Fruit fly (Drosophila melanogaster) whole organism, embryonic: ENCODE measurements around the gene CG9184.
A peak's percentile ranks its signal among the peaks of the same experiment; 100 is the strongest.

ENCODE experiments used
- BEAF-32 ChIP-seq: fragments of 200-800 bp; sonication (Bioruptor generic); optimal IDR thresholded peaks from 3 replicates; lab custom pipeline; 2017; ENCODE audit warnings: missing biosample characterization, missing genetic modification characterization, mild to moderate bottlenecking, moderate library complexity, missing genetic modification reagents
- Bgb ChIP-seq: fragments of 200-800 bp; sonication (Bioruptor generic); IDR thresholded peaks from 2 replicates; pipeline ENCODE4 v1.3.6; 2022; ENCODE audit warnings: missing biosample characterization, missing genetic modification characterization; ENCODE audit not compliant: partially characterized antibody
- C15 ChIP-seq: fragments of 200-800 bp; sonication (Bioruptor generic); IDR thresholded peaks from 3 replicates; pipeline ENCODE4 v1.3.6; 2022; ENCODE audit warnings: missing biosample characterization, missing genetic modification characterization
- CG10147 ChIP-seq: fragments of 200-800 bp; sonication (Bioruptor generic); optimal IDR thresholded peaks from 2 replicates; lab custom pipeline; 2019; ENCODE audit warnings: missing biosample characterization, mild to moderate bottlenecking, missing genetic modification characterization, moderate library complexity
- CG10209 ChIP-seq: fragments of 200-800 bp; sonication (Bioruptor generic); optimal IDR thresholded peaks from 3 replicates; lab custom pipeline; 2017; ENCODE audit warnings: missing biosample characterization, mild to moderate bottlenecking, missing genetic modification characterization, missing genetic modification reagents
- CG12236 ChIP-seq: fragments of 200-800 bp; sonication (Bioruptor generic); optimal IDR thresholded peaks from 2 replicates; lab custom pipeline; 2016; ENCODE audit warnings: missing biosample characterization, missing genetic modification characterization
- CG13624 ChIP-seq: fragments of 200-800 bp; sonication (Bioruptor generic); optimal IDR thresholded peaks from 2 replicates; lab custom pipeline; 2016; ENCODE audit warnings: missing biosample characterization, missing genetic modification characterization
- CG17385 ChIP-seq: fragments of 200-800 bp; sonication (Bioruptor generic); optimal IDR thresholded peaks from 3 replicates; lab custom pipeline; 2018; ENCODE audit warnings: missing biosample characterization, mild to moderate bottlenecking, missing genetic modification characterization
- CG1832 ChIP-seq: fragments of 200-800 bp; sonication (Bioruptor generic); optimal IDR thresholded peaks from 2 replicates; lab custom pipeline; 2017; ENCODE audit warnings: missing biosample characterization, mild to moderate bottlenecking, missing genetic modification characterization, inconsistent platforms
- CG2120 ChIP-seq: fragments of 200-800 bp; sonication (Bioruptor generic); optimal IDR thresholded peaks from 3 replicates; lab custom pipeline; 2016; ENCODE audit warnings: missing biosample characterization, missing genetic modification characterization
- CG2712 ChIP-seq: fragments of 200-800 bp; optimal IDR thresholded peaks from 3 replicates; lab custom pipeline; 2019; ENCODE audit warnings: missing biosample characterization, mild to moderate bottlenecking, missing genetic modification characterization, moderate library complexity
- CG30403 ChIP-seq: fragments of 200-800 bp; sonication (Bioruptor generic); optimal IDR thresholded peaks from 3 replicates; lab custom pipeline; 2016; ENCODE audit warnings: missing biosample characterization, missing genetic modification characterization
- CG32772 ChIP-seq: fragments of 200-800 bp; sonication (Bioruptor generic); IDR thresholded peaks from 2 replicates; pipeline ENCODE4 v1.3.6; 2022; ENCODE audit warnings: missing biosample characterization, missing genetic modification characterization
- CG33213 ChIP-seq: fragments of 200-800 bp; sonication (Bioruptor generic); optimal IDR thresholded peaks from 3 replicates; lab custom pipeline; 2016; ENCODE audit warnings: missing biosample characterization, missing genetic modification characterization
- CG3838 ChIP-seq: fragments of 200-800 bp; sonication (Bioruptor generic); optimal IDR thresholded peaks from 3 replicates; lab custom pipeline; 2016; ENCODE audit warnings: missing biosample characterization, missing genetic modification characterization
- CG4854 ChIP-seq: fragments of 200-800 bp; sonication (Bioruptor generic); optimal IDR thresholded peaks from 2 replicates; lab custom pipeline; 2016; ENCODE audit warnings: missing biosample characterization, missing genetic modification characterization, inconsistent platforms
- CG5953 ChIP-seq: fragments of 200-800 bp; sonication (Bioruptor generic); IDR thresholded peaks from 2 replicates; pipeline ENCODE4 v1.3.6; 2022; ENCODE audit warnings: missing biosample characterization, missing genetic modification characterization
- CG6654 ChIP-seq: fragments of 200-800 bp; sonication (Bioruptor generic); optimal IDR thresholded peaks from 2 replicates; lab custom pipeline; 2017; ENCODE audit warnings: missing biosample characterization, mild to moderate bottlenecking, missing genetic modification characterization
- CG8359 ChIP-seq: fragments of 200-800 bp; sonication (Bioruptor generic); optimal IDR thresholded peaks from 2 replicates; lab custom pipeline; 2017; ENCODE audit warnings: missing biosample characterization, mild to moderate bottlenecking, missing genetic modification characterization, borderline replicate concordance
- CG8478 ChIP-seq: fragments of >200 bp; optimal IDR thresholded peaks from 2 replicates; lab custom pipeline; 2018
- CG9609 ChIP-seq: fragments of 200-800 bp; sonication (Bioruptor generic); optimal IDR thresholded peaks from 3 replicates; lab custom pipeline; 2016; ENCODE audit warnings: missing biosample characterization, missing genetic modification characterization
- CkIIα-i1 ChIP-seq: fragments of 200-800 bp; sonication (Bioruptor generic); IDR thresholded peaks from 2 replicates; pipeline ENCODE4 v1.3.6; 2022; ENCODE audit warnings: missing biosample characterization, missing genetic modification characterization
- Dip2 ChIP-seq: fragments of 200-800 bp; sonication (Bioruptor generic); IDR thresholded peaks from 2 replicates; pipeline ENCODE4 v1.3.6; 2022; ENCODE audit warnings: missing biosample characterization, missing genetic modification characterization
- Dll ChIP-seq: fragments of 200-800 bp; sonication (Bioruptor generic); IDR thresholded peaks from 4 replicates; pipeline ENCODE4 v1.3.6; 2022; ENCODE audit warnings: missing biosample characterization, missing genetic modification characterization; ENCODE audit not compliant: partially characterized antibody
- ERR ChIP-seq: fragments of 200-800 bp; sonication (Bioruptor generic); optimal IDR thresholded peaks from 2 replicates; lab custom pipeline; 2016; ENCODE audit warnings: missing biosample characterization, missing genetic modification characterization
- Elba2 ChIP-seq: fragments of 200-800 bp; sonication (Bioruptor generic); optimal IDR thresholded peaks from 3 replicates; lab custom pipeline; 2016; ENCODE audit warnings: missing biosample characterization, missing genetic modification characterization
- Fer2 ChIP-seq: fragments of 200-800 bp; sonication (Bioruptor generic); optimal IDR thresholded peaks from 2 replicates; lab custom pipeline; 2018; ENCODE audit warnings: missing biosample characterization, mild to moderate bottlenecking, missing genetic modification characterization, moderate library complexity
- Fer3 ChIP-seq: fragments of 200-800 bp; sonication (Bioruptor generic); optimal IDR thresholded peaks from 2 replicates; lab custom pipeline; 2018; ENCODE audit warnings: missing biosample characterization, mild to moderate bottlenecking, missing genetic modification characterization, moderate library complexity
- HmgZ ChIP-seq: fragments of 200-800 bp; sonication (Bioruptor generic); optimal IDR thresholded peaks from 2 replicates; lab custom pipeline; 2018; ENCODE audit warnings: missing biosample characterization, mild to moderate bottlenecking, missing genetic modification characterization
- MBD-R2 ChIP-seq: fragments of 200-800 bp; sonication (Bioruptor generic); IDR thresholded peaks from 2 replicates; pipeline ENCODE4 v1.3.6; 2022; ENCODE audit warnings: missing biosample characterization, missing genetic modification characterization
- NC2β ChIP-seq: fragments of 200-800 bp; sonication (Bioruptor generic); optimal IDR thresholded peaks from 2 replicates; lab custom pipeline; 2016; ENCODE audit warnings: missing biosample characterization, missing genetic modification characterization
- NK7.1 ChIP-seq: fragments of 200-800 bp; sonication (Bioruptor generic); optimal IDR thresholded peaks from 3 replicates; lab custom pipeline; 2016; ENCODE audit warnings: missing biosample characterization, missing genetic modification characterization
- Nf-YA ChIP-seq: fragments of 200-800 bp; sonication (Bioruptor generic); IDR thresholded peaks from 2 replicates; pipeline ENCODE4 v1.3.6; 2022; ENCODE audit warnings: missing biosample characterization, missing genetic modification characterization
- TFAM ChIP-seq: fragments of 200-800 bp; sonication (Bioruptor generic); optimal IDR thresholded peaks from 2 replicates; lab custom pipeline; 2017; ENCODE audit warnings: missing biosample characterization, missing genetic modification characterization, inconsistent platforms
- Vsx1 ChIP-seq: fragments of 200-800 bp; sonication (Bioruptor generic); optimal IDR thresholded peaks from 2 replicates; lab custom pipeline; 2017; ENCODE audit warnings: missing biosample characterization, mild to moderate bottlenecking, missing genetic modification characterization, missing genetic modification reagents
- ac ChIP-seq: fragments of 200-800 bp; sonication (Bioruptor generic); optimal IDR thresholded peaks from 3 replicates; lab custom pipeline; 2017; ENCODE audit warnings: missing biosample characterization, mild to moderate bottlenecking, missing genetic modification characterization
- cato ChIP-seq: fragments of 200-800 bp; sonication (Bioruptor generic); optimal IDR thresholded peaks from 2 replicates; lab custom pipeline; 2016; ENCODE audit warnings: missing biosample characterization, missing genetic modification characterization, borderline replicate concordance
- chn ChIP-seq: fragments of 200-800 bp; sonication (Bioruptor generic); optimal IDR thresholded peaks from 2 replicates; lab custom pipeline; 2016; ENCODE audit warnings: missing biosample characterization, missing genetic modification characterization
- en ChIP-seq: fragments of 200-800 bp; sonication (Bioruptor generic); optimal IDR thresholded peaks from 2 replicates; lab custom pipeline; 2016; ENCODE audit warnings: missing biosample characterization, missing genetic modification characterization
- gsb ChIP-seq: fragments of 200-800 bp; sonication (Bioruptor generic); IDR thresholded peaks from 2 replicates; pipeline ENCODE4 v1.3.6; 2022; ENCODE audit warnings: missing biosample characterization, missing genetic modification characterization
- lola ChIP-seq, 3 experiments: fragments of >200 bp in 2 of 3; fragments of 200-800 bp in 1 of 3; sonication (Bioruptor generic) in 1 of 3; optimal IDR thresholded peaks; 2 replicates each; lab custom pipeline; 2017 to 2019; ENCODE audit warnings: missing biosample characterization in 3 of 3, missing genetic modification characterization in 3 of 3, mild to moderate bottlenecking in 1 of 3, moderate library complexity in 1 of 3
- luna ChIP-seq: fragments of 200-800 bp; sonication (Bioruptor generic); optimal IDR thresholded peaks from 2 replicates; lab custom pipeline; 2016; ENCODE audit warnings: missing biosample characterization, missing genetic modification characterization
- maf-S ChIP-seq: fragments of 200-800 bp; sonication (Bioruptor generic); optimal IDR thresholded peaks from 2 replicates; lab custom pipeline; 2016; ENCODE audit warnings: missing biosample characterization, missing genetic modification characterization
- odd ChIP-seq: fragments of 200-800 bp; sonication (Bioruptor generic); optimal IDR thresholded peaks from 2 replicates; lab custom pipeline; 2017; ENCODE audit warnings: missing biosample characterization, mild to moderate bottlenecking, missing genetic modification characterization
- pros ChIP-seq: fragments of 200-800 bp; sonication (Bioruptor generic); optimal IDR thresholded peaks from 3 replicates; lab custom pipeline; 2019; ENCODE audit warnings: missing biosample characterization, mild to moderate bottlenecking, missing genetic modification characterization, moderate library complexity
- salm ChIP-seq: fragments of 200-800 bp; sonication (Bioruptor generic); optimal IDR thresholded peaks from 2 replicates; lab custom pipeline; 2018; ENCODE audit warnings: missing biosample characterization, mild to moderate bottlenecking, missing genetic modification characterization
- sim ChIP-seq: fragments of 200-800 bp; sonication (Bioruptor generic); IDR thresholded peaks from 2 replicates; pipeline ENCODE4 v1.3.6; 2022; ENCODE audit warnings: missing biosample characterization, missing genetic modification characterization
- slp2 ChIP-seq: fragments of 200-800 bp; sonication (Bioruptor generic); optimal IDR thresholded peaks from 2 replicates; lab custom pipeline; 2016; ENCODE audit warnings: missing biosample characterization, missing genetic modification characterization
- usp ChIP-seq: fragments of >200 bp; optimal IDR thresholded peaks from 2 replicates; lab custom pipeline; 2017; ENCODE audit warnings: missing biosample characterization, missing genetic modification characterization

Gene CG9184

DNA sequence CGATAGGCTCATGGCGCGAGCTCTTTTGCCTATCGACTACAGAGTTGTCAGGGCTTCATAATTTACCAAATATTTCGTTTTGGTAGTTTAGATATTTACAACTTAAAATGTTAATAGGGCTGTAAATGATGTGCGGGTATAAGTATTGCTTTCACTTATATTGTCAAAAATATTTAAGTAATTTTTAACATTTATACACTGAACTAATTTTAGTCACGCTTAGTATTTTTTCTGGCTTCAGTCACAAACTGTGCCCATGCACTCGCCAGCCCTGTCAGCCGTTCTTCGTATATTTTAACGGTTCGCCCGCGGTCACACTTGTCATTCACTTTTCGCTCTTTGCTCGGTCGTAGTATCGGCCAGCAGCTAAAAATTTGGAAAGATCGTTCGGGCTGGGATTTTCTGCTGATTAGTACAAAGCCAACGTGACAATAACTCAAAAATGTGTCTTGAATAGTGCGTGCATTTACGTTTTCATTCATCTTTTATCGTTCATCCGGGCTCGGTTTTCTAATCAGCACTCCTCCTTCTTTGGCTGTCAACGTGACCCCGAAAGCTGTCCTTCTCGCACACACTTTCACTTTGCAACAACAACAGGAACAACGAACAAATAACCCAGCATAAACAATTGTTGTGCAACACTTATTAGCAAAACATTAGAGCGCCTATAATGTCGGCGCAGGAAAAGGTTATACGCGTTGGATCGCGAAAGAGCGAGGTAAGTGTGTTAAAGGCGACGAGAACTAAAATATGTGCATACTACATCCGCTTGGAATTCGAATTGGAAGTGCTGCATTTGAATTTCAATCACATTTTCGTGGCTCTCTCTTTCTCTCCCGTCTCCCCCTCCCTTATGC lies 12.2 kb upstream of the CG9184 start, which contains the start of the genes Hmbs and CG2211 (continued):
- TF ChIP-seq CG30403 (peak; percentile 89), MBD-R2 (GFP tag; lab: Robert Waterston, UW) (peak; percentile 82), CG4854 (peak; percentile 86), ERR (GFP tag; lab: Kevin White, UChicago) (peak; percentile 73), salm (peak; percentile 34), sim (GFP tag; lab: Robert Waterston, UW) (no peak), C15 (GFP tag; lab: Robert Waterston, UW) (peak; percentile 72; the same call in 1 of the 3 replicates), Fer3 (peak; percentile 84), CG6654 (GFP tag; lab: Kevin White, UChicago) (peak; percentile 26), cato (GFP tag; lab: Kevin White, UChicago) (peak; percentile 74), Dip2 (GFP tag; lab: Robert Waterston, UW) (no peak), CG5953 (GFP tag; lab: Robert Waterston, UW) (0 out of 2 replicates have a peak, but pooled peaks have one; percentile 25), ac (GFP tag; lab: Kevin White, UChicago) (no peak), slp2 (peak; percentile 86), BEAF-32 (GFP tag; lab: Kevin White, UChicago) (peak; percentile 69), CG1832 (GFP tag; lab: Kevin White, UChicago) (no peak), CG2120 (peak; percentile 94), CG8478 (lab: Kevin White, UChicago) (no peak), CG10209 (GFP tag; lab: Kevin White, UChicago) (peak; percentile 80), Nf-YA (GFP tag; lab: Robert Waterston, UW) (peak; percentile 77), CG10147 (GFP tag; lab: Kevin White, UChicago) (peak; percentile 86), Elba2 (GFP tag; lab: Kevin White, UChicago) (peak; percentile 84), NK7.1 (GFP tag; lab: Kevin White, UChicago) (peak; percentile 58), CG12236 (GFP tag; lab: Kevin White, UChicago) (peak; percentile 77), pros (GFP tag; lab: Kevin White, UChicago) (peak; percentile 34), CG13624 (GFP tag; lab: Kevin White, UChicago) (peak; percentile 90), odd (GFP tag; lab: Kevin White, UChicago) (peak; percentile 37), CG17385 (GFP tag; lab: Kevin White, UChicago) (peak; percentile 67), NC2β (GFP tag; lab: Kevin White, UChicago) (peak; percentile 90), chn (GFP tag; lab: Kevin White, UChicago) (peak; percentile 92), maf-S (peak; percentile 85), CG33213 (peak; percentile 89), CG9609 (GFP tag; lab: Kevin White, UChicago) (peak; percentile 89), en (GFP tag; lab: Kevin White, UChicago) (peak; percentile 3), HmgZ (tag; lab: Kevin White, UChicago) (peak; percentile 96), luna (GFP tag; lab: Kevin White, UChicago) (peak; percentile 12), TFAM (GFP tag; lab: Kevin White, UChicago) (peak; percentile 45), Fer2 (tag; lab: Kevin White, UChicago) (peak; percentile 82), lola (GFP tag; optimal IDR thresholded peaks at IDR 0.05; lab: Kevin White, UChicago) (peak in 1 of 3 experiments; percentile 84), Bgb (GFP tag; lab: Robert Waterston, UW) (peak; percentile 42; the same call in 1 of the 2 replicates), CkIIα-i1 (no peak), CG32772 (GFP tag; lab: Robert Waterston, UW) (peak; percentile 73), Vsx1 (GFP tag; lab: Kevin White, UChicago) (peak; percentile 23), Dll (GFP tag; lab: Robert Waterston, UW) (peak; percentile 70; the same call in 3 of the 4 replicates), CG8359 (GFP tag; lab: Kevin White, UChicago) (no peak), CG3838 (GFP tag; lab: Kevin White, UChicago) (peak; percentile 78), gsb (GFP tag; lab: Robert Waterston, UW) (peak; percentile 50; the same call in 1 of the 2 replicates), usp (GFP tag; lab: Kevin White, UChicago) (no peak), CG2712 (peak; percentile 90)
